Worm (Caenorhabditis elegans) whole organism, late embryonic: ENCODE data around the gene cmd-1.

Experiments
- C08G9.2 ChIP-seq: sonication (generic microtip); optimal IDR thresholded peaks from 2 replicates; lab custom pipeline; 2016; ENCODE audit warnings: mild to moderate bottlenecking, missing genetic modification characterization, moderate library complexity, missing compliant biosample characterization
- C38D4.7 ChIP-seq: fragments of 200-800 bp; sonication (Bioruptor generic); optimal IDR thresholded peaks from 2 replicates; lab custom pipeline; 2018; ENCODE audit warnings: mild to moderate bottlenecking, missing genetic modification characterization, moderate library complexity, missing compliant biosample characterization
- F13H6.1 ChIP-seq: sonication (generic microtip); optimal IDR thresholded peaks from 2 replicates; lab custom pipeline; 2016; ENCODE audit warnings: missing genetic modification characterization, missing compliant biosample characterization
- K02D7.2 ChIP-seq: sonication (generic microtip); optimal IDR thresholded peaks from 2 replicates; lab custom pipeline; 2017; ENCODE audit warnings: mild to moderate bottlenecking, missing genetic modification characterization, missing compliant biosample characterization
- K09A11.1 ChIP-seq: sonication (generic microtip); optimal IDR thresholded peaks from 2 replicates; lab custom pipeline; 2017; ENCODE audit warnings: antibody characterized with exemption, mild to moderate bottlenecking, missing genetic modification characterization, missing compliant biosample characterization; ENCODE audit not compliant: insufficient read depth
- ama-1 ChIP-seq: fragments of 150-350 bp; optimal IDR thresholded peaks from 2 replicates; lab custom pipeline; 2014
- ceh-14 ChIP-seq: sonication (generic microtip); optimal IDR thresholded peaks from 2 replicates; lab custom pipeline; 2016; ENCODE audit warnings: missing genotype, missing genetic modification characterization, missing compliant biosample characterization
- ceh-18 ChIP-seq: sonication (generic microtip); optimal IDR thresholded peaks from 2 replicates; lab custom pipeline; 2016; ENCODE audit warnings: missing genetic modification characterization, missing compliant biosample characterization
- ceh-19 ChIP-seq: fragments of 200-800 bp; sonication (Bioruptor generic); optimal IDR thresholded peaks from 2 replicates; lab custom pipeline; 2018; ENCODE audit warnings: mild to moderate bottlenecking, missing genetic modification characterization, missing compliant biosample characterization
- ceh-2 ChIP-seq: sonication (generic microtip); optimal IDR thresholded peaks from 2 replicates; lab custom pipeline; 2016; ENCODE audit warnings: missing genotype, missing genetic modification characterization, missing compliant biosample characterization
- ceh-34 ChIP-seq: sonication (generic microtip); optimal IDR thresholded peaks from 2 replicates; lab custom pipeline; 2016; ENCODE audit warnings: mild to moderate bottlenecking, missing genetic modification characterization, missing compliant biosample characterization
- ceh-45 ChIP-seq: fragments of 200-800 bp; sonication (Bioruptor generic); IDR thresholded peaks from 2 replicates; pipeline ENCODE4 v1.3.6; 2022; ENCODE audit warnings: missing genetic modification reagents, missing genetic modification characterization, missing compliant biosample characterization
- ceh-48 ChIP-seq: sonication (generic microtip); optimal IDR thresholded peaks from 2 replicates; lab custom pipeline; 2016; ENCODE audit warnings: missing genetic modification characterization, inconsistent platforms, missing compliant biosample characterization
- dmd-4 ChIP-seq: sonication (generic microtip); optimal IDR thresholded peaks from 2 replicates; lab custom pipeline; 2016; ENCODE audit warnings: borderline replicate concordance, missing genetic modification characterization, missing compliant biosample characterization
- dve-1 ChIP-seq: sonication (generic microtip); optimal IDR thresholded peaks from 2 replicates; lab custom pipeline; 2017; ENCODE audit warnings: antibody characterized with exemption, mild to moderate bottlenecking, missing genetic modification characterization, missing compliant biosample characterization
- eyg-1 ChIP-seq: sonication (generic microtip); optimal IDR thresholded peaks from 2 replicates; lab custom pipeline; 2016; ENCODE audit warnings: missing genotype, missing genetic modification characterization, missing compliant biosample characterization
- fkh-10 ChIP-seq: fragments of 150-350 bp; optimal IDR thresholded peaks from 2 replicates; lab custom pipeline; 2014; ENCODE audit warnings: missing biosample characterization, missing genetic modification reagents, missing genetic modification characterization
- hlh-13 ChIP-seq: fragments of 200-800 bp; sonication (Bioruptor generic); optimal IDR thresholded peaks from 2 replicates; lab custom pipeline; 2018; ENCODE audit warnings: mild to moderate bottlenecking, missing genetic modification characterization, missing compliant biosample characterization
- hlh-30 ChIP-seq: sonication (generic microtip); optimal IDR thresholded peaks from 2 replicates; lab custom pipeline; 2017; ENCODE audit warnings: antibody characterized with exemption, missing genetic modification characterization, missing compliant biosample characterization; ENCODE audit not compliant: insufficient read depth
- hlh-6 ChIP-seq: sonication (generic microtip); optimal IDR thresholded peaks from 2 replicates; lab custom pipeline; 2016; ENCODE audit warnings: missing genotype, missing genetic modification characterization, missing compliant biosample characterization
- lin-11 ChIP-seq: fragments of 200-800 bp; sonication (Bioruptor generic); optimal IDR thresholded peaks from 2 replicates; lab custom pipeline; 2018; ENCODE audit warnings: mild to moderate bottlenecking, missing genetic modification characterization, missing compliant biosample characterization
- pag-3 ChIP-seq: sonication (generic microtip); optimal IDR thresholded peaks from 2 replicates; lab custom pipeline; 2016; ENCODE audit warnings: missing compliant biosample characterization, missing genetic modification characterization, borderline replicate concordance
- pax-1 ChIP-seq: fragments of 150-350 bp; optimal IDR thresholded peaks from 2 replicates; lab custom pipeline; 2014; ENCODE audit warnings: missing biosample characterization, missing genetic modification characterization
- pros-1 ChIP-seq: fragments of 150-350 bp; optimal IDR thresholded peaks from 2 replicates; lab custom pipeline; 2014; ENCODE audit warnings: missing biosample characterization, missing genetic modification reagents, missing genetic modification characterization
- rnt-1 ChIP-seq: sonication (generic microtip); optimal IDR thresholded peaks from 2 replicates; lab custom pipeline; 2016; ENCODE audit warnings: missing genetic modification characterization, missing compliant biosample characterization
- sdc-2 ChIP-seq: sonication (generic microtip); optimal IDR thresholded peaks from 2 replicates; lab custom pipeline; 2016; ENCODE audit warnings: missing genotype, missing genetic modification characterization, missing compliant biosample characterization
- sox-4 ChIP-seq: sonication (generic microtip); optimal IDR thresholded peaks from 2 replicates; lab custom pipeline; 2017; ENCODE audit warnings: mild to moderate bottlenecking, missing genetic modification characterization, inconsistent platforms, missing compliant biosample characterization
- syd-9 ChIP-seq: sonication (generic microtip); optimal IDR thresholded peaks from 2 replicates; lab custom pipeline; 2016; ENCODE audit warnings: mild to moderate bottlenecking, missing genetic modification characterization, moderate library complexity, missing compliant biosample characterization
- tbx-2 ChIP-seq: sonication (generic microtip); optimal IDR thresholded peaks from 2 replicates; lab custom pipeline; 2016; ENCODE audit warnings: missing genetic modification characterization, missing compliant biosample characterization
- unc-3 ChIP-seq, 2 experiments: fragments of 200-800 bp in 1 of 2; sonication (Bioruptor generic) in 1 of 2; sonication (generic microtip) in 1 of 2; conservative IDR thresholded peaks in 1 of 2; optimal IDR thresholded peaks in 1 of 2; 2 replicates each; pipeline versions ENCODE4 v1.3.6 to Lab custom; 2016 to 2022; ENCODE audit warnings: missing compliant biosample characterization in 2 of 2, missing genetic modification characterization in 2 of 2, missing genetic modification reagents in 1 of 2
- unc-55 ChIP-seq: sonication (generic microtip); optimal IDR thresholded peaks from 2 replicates; lab custom pipeline; 2017; ENCODE audit warnings: missing biosample characterization, missing genetic modification reagents, missing genetic modification characterization
- ztf-16 ChIP-seq: sonication (generic microtip); optimal IDR thresholded peaks from 2 replicates; lab custom pipeline; 2017; ENCODE audit warnings: missing genetic modification characterization, missing compliant biosample characterization

Gene cmd-1

DNA sequence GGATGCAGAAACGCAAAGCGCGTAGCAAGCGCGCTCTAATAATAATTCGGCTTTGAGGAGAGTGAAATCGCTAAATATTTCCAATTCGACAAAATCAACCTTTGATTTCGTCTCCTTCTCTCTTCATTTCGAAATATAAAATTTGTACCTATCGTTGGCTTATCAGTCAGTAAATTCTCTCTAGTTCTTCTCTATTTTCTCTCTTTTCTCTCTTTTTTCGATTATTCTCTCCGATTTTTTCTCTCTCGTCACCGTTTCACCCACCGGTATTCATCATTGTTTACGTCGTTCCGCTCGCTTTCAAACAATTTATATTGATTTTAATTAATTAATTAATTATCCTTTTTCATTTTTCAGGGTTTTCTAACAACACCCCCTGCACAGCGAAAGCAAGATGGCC, at the start of gene cmd-1:
Gene cmd-1 (plus strand): TSS at position 358 of the 400 bp plus-strand sequence.
- TF ChIP-seq unc-55 (GFP tag; lab: Kevin White, UChicago) = peak; percentile 12
- TF ChIP-seq ceh-19 (GFP tag; lab: Kevin White, UChicago) = no peak

DNA sequence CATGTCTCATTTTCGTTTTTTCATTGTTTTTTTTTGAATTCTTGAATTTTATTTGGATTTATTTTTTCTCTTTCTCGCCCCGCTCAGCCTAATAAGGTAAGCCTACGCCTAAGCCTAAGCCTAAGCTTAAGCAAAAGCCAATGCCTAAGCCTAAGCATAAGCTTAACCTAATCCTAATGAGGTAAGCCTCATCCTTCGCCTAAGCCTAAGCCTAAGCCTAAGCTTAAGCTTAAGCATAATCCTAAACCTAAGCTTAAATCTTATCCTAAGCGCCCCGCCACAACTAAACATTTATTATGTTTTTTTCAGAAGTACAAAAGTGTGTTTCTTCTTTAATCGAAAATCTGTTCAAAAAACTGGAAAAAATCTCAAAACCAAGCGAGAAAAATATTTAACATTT, 43.9 kb upstream of the cmd-1 start:
- no peak for TF ChIP-seq pros-1 (tag; lab: Kevin White, UChicago)
- TF ChIP-seq sdc-2 = no peak
- TF ChIP-seq F13H6.1 (tag; lab: Kevin White, UChicago) = no peak
- TF ChIP-seq pag-3 (tag; lab: Kevin White, UChicago) = no peak
- TF ChIP-seq ceh-34 = no peak
- TF ChIP-seq dve-1 (tag; lab: Kevin White, UChicago) = peak; percentile 66

DNA sequence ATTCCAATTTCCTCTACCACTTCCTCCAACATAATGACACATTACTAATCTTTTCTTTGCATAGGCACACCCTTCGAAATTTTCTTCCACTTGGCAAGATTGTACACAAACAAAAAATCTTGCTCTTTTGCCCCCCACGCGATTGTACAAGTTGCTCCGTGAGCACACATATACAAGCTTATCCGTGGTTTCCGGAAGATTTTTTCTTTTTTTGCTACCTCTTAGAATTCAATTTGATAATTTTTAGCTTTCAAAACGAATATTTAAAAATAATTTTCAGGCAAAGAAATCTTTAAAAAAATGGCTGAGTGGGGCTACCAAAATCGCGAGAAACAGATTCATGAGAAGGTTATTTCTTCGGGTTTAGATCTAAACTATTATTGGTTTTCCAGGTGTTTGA, 43.4 kb upstream of the cmd-1 start, which contains the start of gene Y50D4B.1:
Gene Y50D4B.1 (plus strand): TSS at position 301 of the 400 bp plus-strand sequence.
- TF ChIP-seq unc-3 (GFP tag; conservative IDR thresholded peaks at IDR 0.05; lab: Robert Waterston, UW) = no peak
- no peak for TF ChIP-seq unc-3 (tag; optimal IDR thresholded peaks at IDR 0.05; lab: Kevin White, UChicago)
- no peak for TF ChIP-seq dmd-4 (tag; lab: Kevin White, UChicago)
- no peak for TF ChIP-seq hlh-6 (tag; lab: Kevin White, UChicago)
- TF ChIP-seq F13H6.1 (tag; lab: Kevin White, UChicago) = no peak
- TF ChIP-seq K09A11.1 (tag; lab: Kevin White, UChicago) = no peak

DNA sequence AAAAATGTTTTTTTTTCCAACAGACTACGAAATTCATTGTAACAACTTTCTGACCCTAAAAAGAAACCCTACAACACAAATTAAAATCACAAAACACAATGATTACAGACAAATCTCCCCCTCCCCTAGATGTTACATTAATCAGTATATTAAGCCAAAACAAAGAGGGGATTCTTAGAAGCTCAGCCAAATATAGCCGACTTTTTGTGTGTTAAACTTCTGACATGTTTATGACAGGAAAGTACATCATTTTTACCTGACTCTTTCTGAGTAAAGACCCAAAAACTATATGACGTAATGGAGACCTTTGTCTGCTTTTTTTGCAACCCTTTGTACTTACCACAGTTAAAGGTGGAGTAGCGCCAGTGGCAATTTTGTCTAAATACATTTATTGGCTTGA, 36.0 kb upstream of the cmd-1 start:
- TF ChIP-seq pag-3 (tag; lab: Kevin White, UChicago) (no peak), rnt-1 (tag; lab: Kevin White, UChicago) (no peak), ceh-18 (tag; lab: Kevin White, UChicago) (no peak), ztf-16 (tag; lab: Kevin White, UChicago) (no peak), C38D4.7 (no peak), pax-1 (tag; lab: Kevin White, UChicago) (no peak)

DNA sequence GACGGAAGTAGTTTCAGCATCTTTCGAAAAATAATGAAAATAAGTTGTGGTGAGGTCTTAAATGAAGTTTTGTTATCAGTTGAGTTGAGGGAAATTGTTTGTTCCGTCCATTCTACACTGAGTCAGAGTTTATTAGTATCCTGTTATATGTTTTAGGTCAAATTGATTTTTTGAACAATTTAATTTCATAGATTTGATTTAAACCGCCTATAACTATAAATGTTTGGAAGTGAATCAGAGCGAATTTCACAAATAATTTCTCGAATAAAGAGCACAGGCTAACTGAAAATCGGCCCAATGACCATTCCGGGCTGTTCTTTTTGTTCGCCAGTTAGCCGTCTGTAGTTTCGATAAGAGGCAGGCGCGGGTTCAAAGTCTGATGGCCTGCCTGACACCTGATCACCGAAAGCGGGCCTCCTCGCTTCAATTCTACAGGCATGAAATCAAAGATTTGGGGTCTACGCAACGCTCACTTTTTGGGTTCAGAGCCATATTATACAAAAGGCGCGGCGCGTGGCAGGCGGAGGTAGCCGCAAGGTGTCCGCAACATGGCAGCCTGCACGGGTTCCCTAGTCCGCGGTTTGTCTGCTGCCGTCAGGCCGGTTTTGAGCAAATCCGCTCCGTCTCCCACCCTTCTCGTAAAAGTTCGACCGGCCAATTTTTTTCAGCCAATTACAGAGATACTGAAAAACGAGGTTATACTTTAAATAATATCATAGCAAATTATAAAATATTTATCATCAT, 24.0 kb upstream of the cmd-1 start, which contains the start of gene W07B8.4:
Gene W07B8.4 (minus strand): TSS at position 51 of the 744 bp plus-strand sequence.
- no peak for TF ChIP-seq syd-9 (tag; lab: Kevin White, UChicago)
- TF ChIP-seq fkh-10 (GFP tag; lab: Kevin White, UChicago) = no peak
- TF ChIP-seq ceh-14 (tag; lab: Kevin White, UChicago) = no peak
- no peak for TF ChIP-seq ceh-34
- TF ChIP-seq hlh-13 = no peak
- TF ChIP-seq sox-4 (tag; lab: Kevin White, UChicago) = no peak
- no peak for TF ChIP-seq lin-11 (tag; lab: Kevin White, UChicago)
- TF ChIP-seq ceh-2 (tag; lab: Kevin White, UChicago) = no peak
- TF ChIP-seq hlh-6 (tag; lab: Kevin White, UChicago) = no peak
- TF ChIP-seq C08G9.2 = no peak
- no peak for TF ChIP-seq hlh-30 (tag; lab: Kevin White, UChicago)
- no peak for TF ChIP-seq K02D7.2 (tag; lab: Kevin White, UChicago)
- TF ChIP-seq, all 69 proteins: peak for 0

DNA sequence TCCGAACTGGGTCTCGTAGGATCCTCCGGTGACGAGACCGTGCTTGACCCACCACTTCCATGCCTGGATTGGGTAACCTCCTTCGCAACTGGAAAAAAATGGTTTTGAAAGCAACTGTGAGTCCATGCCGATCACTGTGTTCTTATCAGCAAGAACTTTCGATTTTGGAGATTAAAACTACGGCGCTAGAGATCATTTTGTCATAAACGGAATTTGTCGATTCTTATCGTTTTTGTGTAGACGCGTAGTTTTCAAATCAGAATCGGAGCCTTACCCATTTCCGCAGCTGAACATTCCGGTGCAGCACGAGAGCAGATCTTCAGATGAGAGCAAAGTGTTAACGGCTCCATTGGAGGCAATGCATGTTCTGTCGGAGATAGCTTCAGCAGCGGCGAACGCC, 22.8 kb upstream of the cmd-1 start:
- TF ChIP-seq rnt-1 (tag; lab: Kevin White, UChicago) (no peak), eyg-1 (tag; lab: Kevin White, UChicago) (no peak), hlh-30 (tag; lab: Kevin White, UChicago) (no peak), tbx-2 (no peak), hlh-13 (no peak), unc-55 (GFP tag; lab: Kevin White, UChicago) (no peak), ceh-48 (tag; lab: Kevin White, UChicago) (no peak), ceh-45 (GFP tag; lab: Robert Waterston, UW) (no peak), ama-1 (lab: Kevin White, UChicago) (no peak)
